Fruit fly (Drosophila melanogaster): Measurements from ENCODE around the gene Ten-a.
"Not testable (repeated sequence)": the region's sequence is repeated elsewhere in the genome, so short reads cannot be mapped to it uniquely, and the experiment has no call there.

Ten-a gene

DNA sequence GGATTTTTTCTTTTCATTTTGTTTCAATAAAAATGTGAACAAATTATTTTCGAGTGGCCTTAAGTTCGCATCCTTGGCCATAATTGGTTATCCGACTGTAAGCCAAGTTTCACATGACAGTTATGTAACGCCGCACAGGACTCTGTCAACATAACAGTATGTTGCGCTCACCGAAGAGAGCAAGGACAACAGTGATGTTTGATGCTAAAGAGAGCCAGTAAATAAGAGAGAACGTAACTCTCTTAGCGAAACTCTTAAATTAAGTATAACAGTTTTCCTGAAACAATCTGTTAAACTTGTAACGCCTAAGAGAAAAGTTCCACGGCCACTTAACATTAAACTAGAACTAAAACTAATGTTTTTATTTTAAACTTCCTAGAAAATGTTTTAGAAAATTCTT is 42.2 kb downstream of the Ten-a start:
- TF ChIP-seq dimm (GFP tag; IDR thresholded peaks at IDR 0.05) (no peak), Pdp1 (GFP tag; optimal IDR thresholded peaks at IDR 0.05) (peak in 1 of 2 experiments; percentile 51), mirr (GFP tag; optimal IDR thresholded peaks at IDR 0.05) (no peak), org-1 (GFP tag; optimal IDR thresholded peaks at IDR 0.05) (no peak), Trl (optimal IDR thresholded peaks at IDR 0.05) (peak; percentile 33 to 67), Trl (GFP tag; optimal IDR thresholded peaks at IDR 0.05) (no peak), klu (GFP tag; IDR thresholded peaks at IDR 0.05) (no peak), bab2 (GFP tag; optimal IDR thresholded peaks at IDR 0.05) (no peak), nmo (GFP tag; optimal IDR thresholded peaks at IDR 0.05) (no peak), CG3163 (GFP tag; optimal IDR thresholded peaks at IDR 0.05) (peak; percentile 50), CG14667 (GFP tag; IDR thresholded peaks at IDR 0.05) (no peak), lov (optimal IDR thresholded peaks at IDR 0.05) (no peak), lov (GFP tag; IDR thresholded peaks at IDR 0.05) (no peak), usp (GFP tag; optimal IDR thresholded peaks at IDR 0.05) (no peak)

dm6 chrX:12086925-12087324 is 43.4 kb downstream of the Ten-a start, which contains the start of gene CG15734:
Gene CG15734, minus strand, starts transcription at chrX:12087025.
- not testable (repeated sequence) for TF ChIP-seq cad, Side, nau (GFP tag; optimal IDR thresholded peaks at IDR 0.05)

- TF ChIP-seq CG4282 (GFP tag; optimal IDR thresholded peaks at IDR 0.05) (no peak), CrebB (tag; optimal IDR thresholded peaks at IDR 0.05) (no peak), CG10366 (GFP tag; IDR thresholded peaks at IDR 0.05) (no peak), CG12769 (tag; optimal IDR thresholded peaks at IDR 0.05) (no peak), hb (GFP tag; IDR thresholded peaks at IDR 0.05; ENCODE audit: partially characterized antibody) (no peak), gsb-n (tag; optimal IDR thresholded peaks at IDR 0.05) (peak; percentile 27), Hmr (GFP tag; optimal IDR thresholded peaks at IDR 0.05) (peak; percentile 4), CG9932 (GFP tag; IDR thresholded peaks at IDR 0.05) (no peak), CG33557 (GFP tag; optimal IDR thresholded peaks at IDR 0.05) (peak; percentile 8), gce (GFP tag; IDR thresholded peaks at IDR 0.05) (no peak), lab (GFP tag; optimal IDR thresholded peaks at IDR 0.05) (peak; percentile 4), Xrp1 (GFP tag; IDR thresholded peaks at IDR 0.05) (peak; percentile 52; the same call in 1 of the 2 replicates), Oli (tag; optimal IDR thresholded peaks at IDR 0.05) (peak; percentile 6), CG18619 (GFP tag; optimal IDR thresholded peaks at IDR 0.05) (no peak), CG15011 (GFP tag; optimal IDR thresholded peaks at IDR 0.05) (no peak), CG15696 (tag; optimal IDR thresholded peaks at IDR 0.05) (peak; percentile 48), Blimp-1 (GFP tag; optimal IDR thresholded peaks at IDR 0.05) (peak; percentile 36), CG17829 (tag; optimal IDR thresholded peaks at IDR 0.05) (peak; percentile 27), gcm (GFP tag; optimal IDR thresholded peaks at IDR 0.05) (peak; percentile 4), ind (GFP tag; optimal IDR thresholded peaks at IDR 0.05) (no peak), CG17359 (tag; optimal IDR thresholded peaks at IDR 0.05) (peak; percentile 15), hbn (GFP tag; IDR thresholded peaks at IDR 0.05; ENCODE audit: partially characterized antibody) (no peak), Med (GFP tag) (no peak), Ssrp (tag; optimal IDR thresholded peaks at IDR 0.05) (peak; percentile 12), zen (tag; optimal IDR thresholded peaks at IDR 0.05) (peak; percentile 7), CG10321 (GFP tag; IDR thresholded peaks at IDR 0.05) (peak; percentile 63), Awh (GFP tag; IDR thresholded peaks at IDR 0.05) (no peak), CG8924 (tag; optimal IDR thresholded peaks at IDR 0.05) (peak; percentile 46), CoRest (tag; optimal IDR thresholded peaks at IDR 0.05) (peak; percentile 37), kni (GFP tag; optimal IDR thresholded peaks at IDR 0.05) (no peak), CG10147 (GFP tag; optimal IDR thresholded peaks at IDR 0.05) (no peak)
Observed at dm6 chrX:12090195-12090784, 46.8 kb downstream of the Ten-a start.
